Worm (Caenorhabditis elegans): ENCODE results near the gene T27A10.2.

ce11 chrX:3634782-3635181 lies 49.0 kb downstream of the T27A10.2 start:
- TF ChIP-seq nhr-28 (tag; optimal IDR thresholded peaks at IDR 0.05) (no peak), ama-1 (optimal IDR thresholded peaks at IDR 0.05) (no peak), unc-39 (tag; optimal IDR thresholded peaks at IDR 0.05) (no peak), nhr-76 (tag; optimal IDR thresholded peaks at IDR 0.05) (no peak), ztf-11 (tag; optimal IDR thresholded peaks at IDR 0.05) (no peak), ZK546.5 (tag; optimal IDR thresholded peaks at IDR 0.05) (no peak), nhr-23 (tag; optimal IDR thresholded peaks at IDR 0.05) (no peak)
